Fruit fly (Drosophila melanogaster): ENCODE measurements around the gene CG6324.

CG6324 gene

DNA sequence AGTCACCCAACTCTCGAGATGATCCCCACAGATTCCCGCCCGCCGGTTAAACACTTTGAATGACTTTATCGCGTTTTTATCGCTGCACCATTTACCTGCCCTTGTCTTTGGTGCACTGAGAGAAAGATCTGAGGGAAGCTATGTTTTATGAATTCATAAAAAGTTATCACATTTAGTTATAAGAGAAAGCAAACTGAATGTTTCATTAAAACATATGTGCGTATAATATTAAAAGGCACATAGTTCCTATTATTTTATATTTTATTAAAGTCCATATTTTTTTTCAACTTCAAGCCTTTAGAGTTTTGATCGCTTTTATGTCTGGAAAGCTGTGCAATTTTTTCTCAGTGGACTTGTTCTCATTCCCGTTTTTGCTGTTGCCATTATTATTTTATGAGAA is 54.5 kb downstream of the CG6324 start (continued):
- TF ChIP-seq rgr (GFP tag; optimal IDR thresholded peaks at IDR 0.05) = no peak
- TF ChIP-seq Dfd (GFP tag; optimal IDR thresholded peaks at IDR 0.05) = no peak
- peak; percentile 2 for TF ChIP-seq dmrt93B (GFP tag; optimal IDR thresholded peaks at IDR 0.05)
- TF ChIP-seq tai (GFP tag; optimal IDR thresholded peaks at IDR 0.05) = no peak
- TF ChIP-seq Vsx2 (GFP tag; optimal IDR thresholded peaks at IDR 0.05; ENCODE audit: partially characterized antibody) = no peak

All from whole organism, wandering third instar larva.